Fruit fly (Drosophila melanogaster) whole organism, embryonic: ENCODE results near the gene BCL7-like.

Source experiments
- Atf-2 ChIP-seq: fragments of 200-800 bp; sonication (Bioruptor generic); optimal IDR thresholded peaks from 2 replicates; lab custom pipeline; 2016; ENCODE audit warnings: missing biosample characterization, missing genetic modification characterization
- CG10565 ChIP-seq: fragments of 200-800 bp; sonication (Bioruptor generic); optimal IDR thresholded peaks from 3 replicates; lab custom pipeline; 2016; ENCODE audit warnings: missing biosample characterization, mild to moderate bottlenecking, missing genetic modification characterization
- CG10979 ChIP-seq: fragments of 200-800 bp; sonication (Bioruptor generic); optimal IDR thresholded peaks from 2 replicates; lab custom pipeline; 2018; ENCODE audit warnings: missing biosample characterization, mild to moderate bottlenecking, missing genetic modification characterization, moderate library complexity
- CG11504 ChIP-seq: fragments of 200-800 bp; sonication (Bioruptor generic); optimal IDR thresholded peaks from 3 replicates; lab custom pipeline; 2019; ENCODE audit warnings: missing biosample characterization, mild to moderate bottlenecking, missing genetic modification characterization, moderate library complexity
- CG1233 ChIP-seq: fragments of 200-800 bp; sonication (Bioruptor generic); optimal IDR thresholded peaks from 4 replicates; lab custom pipeline; 2018; ENCODE audit warnings: missing biosample characterization, mild to moderate bottlenecking, missing genetic modification characterization
- CG12769 ChIP-seq: fragments of 200-800 bp; sonication (Bioruptor generic); optimal IDR thresholded peaks from 2 replicates; lab custom pipeline; 2019; ENCODE audit warnings: missing biosample characterization, mild to moderate bottlenecking, missing genetic modification characterization, moderate library complexity
- CG17385 ChIP-seq: fragments of 200-800 bp; sonication (Bioruptor generic); optimal IDR thresholded peaks from 3 replicates; lab custom pipeline; 2018; ENCODE audit warnings: missing biosample characterization, mild to moderate bottlenecking, missing genetic modification characterization
- CG17829 ChIP-seq: fragments of 200-800 bp; optimal IDR thresholded peaks from 2 replicates; lab custom pipeline; 2019; ENCODE audit warnings: missing biosample characterization, mild to moderate bottlenecking, missing genetic modification characterization, moderate library complexity
- CG2199 ChIP-seq: fragments of 200-800 bp; sonication (Bioruptor generic); IDR thresholded peaks from 3 replicates; pipeline ENCODE4 v1.3.6; 2022; ENCODE audit warnings: missing biosample characterization, missing genetic modification characterization
- CG2875 ChIP-seq: fragments of 200-800 bp; sonication (Bioruptor generic); optimal IDR thresholded peaks from 2 replicates; lab custom pipeline; 2017; ENCODE audit warnings: missing biosample characterization, mild to moderate bottlenecking, missing genetic modification characterization, missing genetic modification reagents
- CG3065 ChIP-seq: fragments of 200-800 bp; sonication (Bioruptor generic); optimal IDR thresholded peaks from 2 replicates; lab custom pipeline; 2016; ENCODE audit warnings: missing biosample characterization, missing genetic modification characterization
- CG32767 ChIP-seq: fragments of 200-800 bp; sonication (Bioruptor generic); IDR thresholded peaks from 2 replicates; pipeline ENCODE4 v1.3.6; 2022; ENCODE audit warnings: missing biosample characterization, missing genetic modification characterization
- CG4328 ChIP-seq: fragments of 200-800 bp; sonication (Bioruptor generic); optimal IDR thresholded peaks from 3 replicates; lab custom pipeline; 2017; ENCODE audit warnings: missing biosample characterization, missing genetic modification reagents, missing genetic modification characterization
- CG4617 ChIP-seq: fragments of 200-800 bp; sonication (Bioruptor generic); optimal IDR thresholded peaks from 3 replicates; lab custom pipeline; 2016; ENCODE audit warnings: missing biosample characterization, missing genetic modification characterization, borderline replicate concordance
- CG4707 ChIP-seq: fragments of 200-800 bp; sonication (Bioruptor generic); optimal IDR thresholded peaks from 2 replicates; lab custom pipeline; 2018; ENCODE audit warnings: missing biosample characterization, mild to moderate bottlenecking, missing genetic modification characterization, moderate library complexity
- CG6654 ChIP-seq: fragments of 200-800 bp; sonication (Bioruptor generic); optimal IDR thresholded peaks from 2 replicates; lab custom pipeline; 2017; ENCODE audit warnings: missing biosample characterization, mild to moderate bottlenecking, missing genetic modification characterization
- CG8765 ChIP-seq: fragments of 200-800 bp; sonication (Bioruptor generic); IDR thresholded peaks from 2 replicates; pipeline ENCODE4 v1.3.6; 2022; ENCODE audit warnings: missing biosample characterization, missing genetic modification characterization
- Camta ChIP-seq: fragments of 200-800 bp; sonication (Bioruptor generic); optimal IDR thresholded peaks from 2 replicates; lab custom pipeline; 2016; ENCODE audit warnings: missing biosample characterization, missing genetic modification characterization
- D ChIP-seq, 2 experiments: fragments of 200-800 bp in 1 of 2; fragments of >200 bp in 1 of 2; sonication (Bioruptor generic) in 1 of 2; optimal IDR thresholded peaks; 2 replicates in 1 of 2; 3 replicates in 1 of 2; lab custom pipeline; 2017; ENCODE audit warnings: mild to moderate bottlenecking in 1 of 2, missing biosample characterization in 1 of 2, missing genetic modification characterization in 1 of 2, missing genetic modification reagents in 1 of 2
- Dip3 ChIP-seq: fragments of 200-800 bp; sonication (Bioruptor generic); optimal IDR thresholded peaks from 3 replicates; lab custom pipeline; 2016; ENCODE audit warnings: missing biosample characterization, missing genetic modification characterization
- Elba2 ChIP-seq: fragments of 200-800 bp; sonication (Bioruptor generic); optimal IDR thresholded peaks from 3 replicates; lab custom pipeline; 2016; ENCODE audit warnings: missing biosample characterization, missing genetic modification characterization
- Lim3 ChIP-seq: fragments of 200-800 bp; sonication (Bioruptor generic); IDR thresholded peaks from 2 replicates; pipeline ENCODE4 v1.3.6; 2022; ENCODE audit warnings: missing biosample characterization, missing genetic modification characterization
- Side ChIP-seq: fragments of 200-800 bp; sonication (Bioruptor generic); optimal IDR thresholded peaks from 2 replicates; lab custom pipeline; 2016; ENCODE audit warnings: missing biosample characterization, missing genetic modification characterization
- Taf1 ChIP-seq: fragments of 200-800 bp; sonication (Bioruptor generic); IDR thresholded peaks from 2 replicates; pipeline ENCODE4 v1.3.6; 2022; ENCODE audit warnings: missing biosample characterization, missing genetic modification characterization
- bsh ChIP-seq, 2 experiments: fragments of 200-800 bp; sonication (Bioruptor generic); optimal IDR thresholded peaks; 2 replicates each; lab custom pipeline; 2017 to 2018; ENCODE audit warnings: mild to moderate bottlenecking in 2 of 2, missing biosample characterization in 2 of 2, missing genetic modification characterization in 2 of 2, moderate library complexity in 1 of 2
- crp ChIP-seq, 2 experiments: fragments of 200-800 bp; sonication (Bioruptor generic); optimal IDR thresholded peaks; 2 replicates in 1 of 2; 3 replicates in 1 of 2; lab custom pipeline; 2017; ENCODE audit warnings: missing biosample characterization in 2 of 2, missing genetic modification characterization in 2 of 2, mild to moderate bottlenecking in 1 of 2, moderate library complexity in 1 of 2
- disco-r ChIP-seq: fragments of 200-800 bp; sonication (Bioruptor generic); optimal IDR thresholded peaks from 2 replicates; lab custom pipeline; 2016; ENCODE audit warnings: missing biosample characterization, missing genetic modification characterization
- dpn ChIP-seq, 2 experiments: fragments of 200-800 bp; sonication (Bioruptor generic); optimal IDR thresholded peaks; 3 replicates each; lab custom pipeline; 2016; ENCODE audit warnings: missing biosample characterization in 2 of 2, missing genetic modification characterization in 2 of 2
- emc ChIP-seq: fragments of 200-800 bp; sonication (Bioruptor generic); optimal IDR thresholded peaks from 2 replicates; lab custom pipeline; 2016; ENCODE audit warnings: missing biosample characterization, missing genetic modification characterization
- esg ChIP-seq: fragments of 200-800 bp; sonication (Bioruptor generic); conservative IDR thresholded peaks from 2 replicates; pipeline ENCODE4 v1.3.6; 2022; ENCODE audit warnings: missing biosample characterization, missing genetic modification characterization
- ftz-f1 ChIP-seq: fragments of 200-800 bp; sonication (Bioruptor generic); optimal IDR thresholded peaks from 2 replicates; lab custom pipeline; 2016; ENCODE audit warnings: missing biosample characterization, missing genetic modification characterization
- grau ChIP-seq: fragments of 200-800 bp; optimal IDR thresholded peaks from 3 replicates; lab custom pipeline; 2019; ENCODE audit warnings: missing biosample characterization, mild to moderate bottlenecking, missing genetic modification characterization, moderate library complexity
- gsb-n ChIP-seq: fragments of 200-800 bp; sonication (Bioruptor generic); optimal IDR thresholded peaks from 3 replicates; lab custom pipeline; 2018; ENCODE audit warnings: missing biosample characterization, mild to moderate bottlenecking, missing genetic modification characterization
- her ChIP-seq: fragments of 200-800 bp; sonication (Bioruptor generic); optimal IDR thresholded peaks from 2 replicates; lab custom pipeline; 2016; ENCODE audit warnings: missing biosample characterization, missing genetic modification characterization
- kni ChIP-seq: fragments of 200-800 bp; sonication (Bioruptor generic); optimal IDR thresholded peaks from 3 replicates; lab custom pipeline; 2017; ENCODE audit warnings: mild to moderate bottlenecking, missing biosample characterization, missing genetic modification reagents, missing genetic modification characterization
- onecut ChIP-seq: fragments of 200-800 bp; sonication (Bioruptor generic); IDR thresholded peaks from 2 replicates; pipeline ENCODE4 v1.3.6; 2022; ENCODE audit warnings: missing biosample characterization, missing genetic modification characterization
- p53 ChIP-seq: fragments of 200-800 bp; sonication (Bioruptor generic); optimal IDR thresholded peaks from 2 replicates; lab custom pipeline; 2016; ENCODE audit warnings: missing biosample characterization, missing genetic modification characterization
- pan ChIP-seq, 4 experiments: fragments of >200 bp in 3 of 4; fragments of 200-800 bp in 1 of 4; sonication (Bioruptor generic) in 1 of 4; optimal IDR thresholded peaks in 3 of 4; IDR thresholded peaks in 1 of 4; 2 replicates each; pipeline versions ENCODE4 v1.3.6 to Lab custom; 2017 to 2022; ENCODE audit warnings: missing biosample characterization in 2 of 4, missing genetic modification characterization in 2 of 4, mixed read lengths in 1 of 4
- phol ChIP-seq: fragments of 200-800 bp; sonication (Bioruptor generic); optimal IDR thresholded peaks from 3 replicates; lab custom pipeline; 2018; ENCODE audit warnings: missing biosample characterization, mild to moderate bottlenecking, missing genetic modification characterization, moderate library complexity
- ro ChIP-seq: fragments of 200-800 bp; sonication (Bioruptor generic); IDR thresholded peaks from 2 replicates; pipeline ENCODE4 v1.3.6; 2022; ENCODE audit warnings: missing biosample characterization, missing genetic modification characterization
- sens-2 ChIP-seq: fragments of 200-800 bp; sonication (Bioruptor generic); IDR thresholded peaks from 2 replicates; pipeline ENCODE4 v1.3.6; 2022; ENCODE audit warnings: missing biosample characterization, missing genetic modification characterization
- sug ChIP-seq: fragments of 200-800 bp; optimal IDR thresholded peaks from 2 replicates; lab custom pipeline; 2019; ENCODE audit warnings: missing biosample characterization, mild to moderate bottlenecking, missing genetic modification characterization, moderate library complexity
- tgo ChIP-seq: fragments of 200-800 bp; sonication (Bioruptor generic); IDR thresholded peaks from 3 replicates; pipeline ENCODE4 v1.3.6; 2022; ENCODE audit warnings: missing biosample characterization, missing genetic modification characterization
- tio ChIP-seq: fragments of 200-800 bp; sonication (Bioruptor generic); optimal IDR thresholded peaks from 2 replicates; lab custom pipeline; 2017; ENCODE audit warnings: missing biosample characterization, missing genetic modification characterization, inconsistent platforms
- tna ChIP-seq: fragments of 200-800 bp; sonication (Bioruptor generic); IDR thresholded peaks from 2 replicates; pipeline ENCODE4 v1.3.6; 2022; ENCODE audit warnings: missing biosample characterization, missing genetic modification characterization; ENCODE audit not compliant: partially characterized antibody
- toy ChIP-seq: fragments of 200-800 bp; sonication (Bioruptor generic); IDR thresholded peaks from 2 replicates; pipeline ENCODE4 v1.3.6; 2022; ENCODE audit warnings: missing biosample characterization, missing genetic modification characterization
- wor ChIP-seq: fragments of 200-800 bp; sonication (Bioruptor generic); IDR thresholded peaks from 2 replicates; pipeline ENCODE4 v1.3.6; 2022; ENCODE audit warnings: missing biosample characterization, missing genetic modification characterization

BCL7-like gene

DNA sequence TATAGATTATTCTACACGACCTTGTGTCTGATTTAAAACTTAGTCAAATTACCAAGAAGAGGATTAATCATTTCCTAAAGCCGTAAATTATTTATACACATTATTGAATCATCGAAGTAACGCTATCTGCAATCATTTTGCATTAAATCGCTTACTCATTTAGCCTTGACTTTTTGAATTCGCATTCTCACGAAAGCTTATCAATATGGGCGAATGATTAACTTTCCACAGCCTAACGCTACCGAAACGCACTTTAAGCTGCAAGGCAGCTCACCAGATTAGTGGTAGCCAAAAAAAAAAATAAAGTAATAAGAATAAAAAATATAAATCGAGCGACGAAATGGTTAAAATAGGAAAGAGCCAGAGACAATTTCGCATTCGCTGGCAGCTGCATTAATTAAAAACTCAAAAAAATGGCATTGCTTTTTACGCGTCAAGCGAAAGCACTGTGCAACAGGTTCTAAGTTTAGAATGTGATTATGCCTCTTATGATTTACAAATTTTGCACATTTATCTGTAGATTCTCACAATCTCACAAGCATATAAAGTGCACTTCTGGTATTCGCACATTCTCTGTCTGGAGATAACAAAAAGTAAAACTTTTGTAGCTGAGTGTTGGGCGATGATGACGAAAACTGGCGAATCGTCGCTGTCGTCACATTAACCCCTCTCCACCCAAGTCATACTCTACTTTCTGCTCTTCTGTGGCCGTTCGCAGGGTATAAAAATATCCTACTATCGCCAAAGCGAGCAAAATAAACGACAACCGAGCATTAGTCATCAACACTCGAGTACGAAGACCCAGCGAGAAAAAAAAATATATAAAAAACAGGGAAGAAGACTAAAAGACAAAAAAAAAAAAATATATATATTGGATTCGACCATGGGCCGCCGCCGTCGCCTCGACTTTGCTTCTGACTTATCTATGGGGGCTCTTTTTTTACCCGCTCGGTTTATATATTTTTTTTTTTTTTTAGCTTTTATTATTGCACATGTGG, 12.7 kb upstream of the BCL7-like start (continued):
- TF ChIP-seq CG2199 (GFP tag; lab: Robert Waterston, UW) (no peak), kni (GFP tag; lab: Kevin White, UChicago) (no peak), CG10979 (no peak), CG4617 (GFP tag; lab: Kevin White, UChicago) (no peak), CG17385 (GFP tag; lab: Kevin White, UChicago) (peak; percentile 66), onecut (peak; percentile 19; the same call in 1 of the 2 replicates), bsh (GFP tag; optimal IDR thresholded peaks at IDR 0.05; lab: Kevin White, UChicago) (peak; percentile 41 to 64), grau (tag; lab: Kevin White, UChicago) (peak; percentile 71), toy (peak; percentile 63; the same call in 1 of the 2 replicates), tna (GFP tag; lab: Robert Waterston, UW) (no peak), CG2875 (GFP tag; lab: Kevin White, UChicago) (no peak), gsb-n (tag; lab: Kevin White, UChicago) (no peak), CG3065 (GFP tag; lab: Kevin White, UChicago) (no peak), CG4707 (GFP tag; lab: Kevin White, UChicago) (no peak), her (GFP tag; lab: Kevin White, UChicago) (peak; percentile 74), p53 (GFP tag; lab: Kevin White, UChicago) (no peak), crp (GFP tag; optimal IDR thresholded peaks at IDR 0.05; lab: Kevin White, UChicago) (no peak), Camta (GFP tag; lab: Kevin White, UChicago) (peak; percentile 27), esg (GFP tag; lab: Robert Waterston, UW) (peak; percentile 43; the same call in 1 of the 2 replicates), D (optimal IDR thresholded peaks at IDR 0.05; lab: Kevin White, UChicago) (no peak), D (GFP tag; optimal IDR thresholded peaks at IDR 0.05; lab: Kevin White, UChicago) (no peak), tio (GFP tag; lab: Kevin White, UChicago) (peak; percentile 57), tgo (GFP tag; lab: Robert Waterston, UW) (peak; percentile 58; the same call in 2 of the 3 replicates), wor (GFP tag; lab: Robert Waterston, UW) (no peak), pan (optimal IDR thresholded peaks at IDR 0.05; lab: Kevin White, UChicago) (no peak), pan (GFP tag; optimal IDR thresholded peaks at IDR 0.05 in 1 of 2, IDR thresholded peaks at IDR 0.05 in 1 of 2) (peak in 1 of 2 experiments; percentile 86), CG6654 (GFP tag; lab: Kevin White, UChicago) (peak; percentile 39), ro (GFP tag; lab: Robert Waterston, UW) (no peak), CG10565 (GFP tag; lab: Kevin White, UChicago) (no peak), Dip3 (peak; percentile 82), CG4328 (GFP tag; lab: Kevin White, UChicago) (no peak), CG12769 (peak; percentile 89), Side (GFP tag; lab: Kevin White, UChicago) (peak; percentile 57), Taf1 (GFP tag; lab: Robert Waterston, UW) (peak; percentile 75), Elba2 (GFP tag; lab: Kevin White, UChicago) (no peak), Lim3 (GFP tag; lab: Robert Waterston, UW) (no peak), phol (tag; lab: Kevin White, UChicago) (peak; percentile 27), CG8765 (GFP tag; lab: Robert Waterston, UW) (peak; percentile 42; the same call in 1 of the 2 replicates), emc (GFP tag; lab: Kevin White, UChicago) (peak; percentile 36), CG32767 (GFP tag; lab: Robert Waterston, UW) (peak; percentile 55; the same call in 1 of the 2 replicates), disco-r (GFP tag; lab: Kevin White, UChicago) (peak; percentile 32), sug (tag; lab: Kevin White, UChicago) (no peak), sens-2 (no peak), CG1233 (GFP tag; lab: Kevin White, UChicago) (peak; percentile 47), CG17829 (tag; lab: Kevin White, UChicago) (no peak), ftz-f1 (no peak), Atf-2 (GFP tag; lab: Kevin White, UChicago) (peak; percentile 43), CG11504 (tag; lab: Kevin White, UChicago) (peak; percentile 66), dpn (GFP tag; optimal IDR thresholded peaks at IDR 0.05; lab: Kevin White, UChicago) (peak; percentile 65 to 68)
